Fruit fly (Drosophila melanogaster) whole organism, pupa: ENCODE results near the gene CG4822.

Experiments
- CG10348 ChIP-seq: fragments of 200-800 bp; sonication (Bioruptor generic); IDR thresholded peaks from 2 replicates; pipeline ENCODE4 v1.3.6; 2022; ENCODE audit warnings: missing biosample characterization, missing genetic modification characterization
- CG12605 ChIP-seq: fragments of 200-800 bp; sonication (Bioruptor generic); IDR thresholded peaks from 2 replicates; pipeline ENCODE4 v1.3.6; 2022; ENCODE audit warnings: missing biosample characterization, missing genetic modification characterization
- CG13204 ChIP-seq: fragments of 200-800 bp; sonication (Bioruptor generic); optimal IDR thresholded peaks from 2 replicates; lab custom pipeline; 2018; ENCODE audit warnings: missing biosample characterization, mild to moderate bottlenecking, missing genetic modification characterization, moderate library complexity
- CG14655 ChIP-seq: fragments of 200-800 bp; sonication (Bioruptor generic); optimal IDR thresholded peaks from 3 replicates; lab custom pipeline; 2017; ENCODE audit warnings: mild to moderate bottlenecking, missing biosample characterization, missing genetic modification reagents, missing genetic modification characterization
- CG15710 ChIP-seq: fragments of 200-800 bp; sonication (Bioruptor generic); optimal IDR thresholded peaks from 2 replicates; lab custom pipeline; 2018; ENCODE audit warnings: missing biosample characterization, mild to moderate bottlenecking, missing genetic modification characterization, moderate library complexity
- CG17806 ChIP-seq: fragments of 200-800 bp; sonication (Bioruptor generic); optimal IDR thresholded peaks from 2 replicates; lab custom pipeline; 2018; ENCODE audit warnings: missing biosample characterization, mild to moderate bottlenecking, missing genetic modification characterization, moderate library complexity
- CG32121 ChIP-seq: fragments of 200-800 bp; sonication (Bioruptor generic); IDR thresholded peaks from 2 replicates; pipeline ENCODE4 v1.3.6; 2022; ENCODE audit warnings: missing biosample characterization, missing genetic modification characterization
- CG34367 ChIP-seq: fragments of 200-800 bp; sonication (Bioruptor generic); optimal IDR thresholded peaks from 2 replicates; lab custom pipeline; 2018; ENCODE audit warnings: missing biosample characterization, mild to moderate bottlenecking, missing genetic modification characterization
- CG4496 ChIP-seq: fragments of 200-800 bp; sonication (Bioruptor generic); IDR thresholded peaks from 3 replicates; pipeline ENCODE4 v1.3.6; 2022; ENCODE audit warnings: missing biosample characterization, missing genetic modification characterization
- CG8159 ChIP-seq: fragments of 200-800 bp; sonication (Bioruptor generic); optimal IDR thresholded peaks from 3 replicates; lab custom pipeline; 2018; ENCODE audit warnings: missing biosample characterization, mild to moderate bottlenecking, missing genetic modification characterization, moderate library complexity
- CG8301 ChIP-seq: fragments of 200-800 bp; sonication (Bioruptor generic); optimal IDR thresholded peaks from 2 replicates; lab custom pipeline; 2018; ENCODE audit warnings: missing biosample characterization, mild to moderate bottlenecking, missing genetic modification characterization
- CG9948 ChIP-seq: fragments of 200-800 bp; sonication (Bioruptor generic); optimal IDR thresholded peaks from 2 replicates; lab custom pipeline; 2018; ENCODE audit warnings: missing biosample characterization, mild to moderate bottlenecking, missing genetic modification characterization, moderate library complexity
- D1 ChIP-seq: fragments of 200-800 bp; sonication (Bioruptor generic); optimal IDR thresholded peaks from 2 replicates; lab custom pipeline; 2018; ENCODE audit warnings: missing biosample characterization, mild to moderate bottlenecking, missing genetic modification characterization, moderate library complexity
- EcR ChIP-seq: fragments of 200-800 bp; sonication (Bioruptor generic); optimal IDR thresholded peaks from 3 replicates; lab custom pipeline; 2019; ENCODE audit warnings: missing biosample characterization, missing genetic modification characterization, mild to moderate bottlenecking, moderate library complexity, missing genetic modification reagents
- Ets98B ChIP-seq: fragments of 200-800 bp; sonication (Bioruptor generic); IDR thresholded peaks from 2 replicates; pipeline ENCODE4 v1.3.6; 2022; ENCODE audit warnings: missing biosample characterization, missing genetic modification characterization
- Pif1A ChIP-seq: fragments of 200-800 bp; sonication (Bioruptor generic); optimal IDR thresholded peaks from 3 replicates; lab custom pipeline; 2016; ENCODE audit warnings: missing biosample characterization, missing genetic modification characterization
- Pif1B ChIP-seq: fragments of 200-800 bp; sonication (Bioruptor generic); optimal IDR thresholded peaks from 3 replicates; lab custom pipeline; 2016; ENCODE audit warnings: missing biosample characterization, missing genetic modification characterization
- Snoo ChIP-seq: fragments of 200-800 bp; sonication (Bioruptor generic); optimal IDR thresholded peaks from 3 replicates; lab custom pipeline; 2017; ENCODE audit warnings: missing biosample characterization, mild to moderate bottlenecking, missing genetic modification characterization, inconsistent platforms
- fd96Ca ChIP-seq: fragments of 200-800 bp; sonication (Bioruptor generic); IDR thresholded peaks from 3 replicates; pipeline ENCODE4 v1.3.6; 2022; ENCODE audit warnings: missing biosample characterization, missing genetic modification characterization
- gl ChIP-seq: fragments of 200-800 bp; sonication (Bioruptor generic); optimal IDR thresholded peaks from 2 replicates; lab custom pipeline; 2018; ENCODE audit warnings: missing biosample characterization, mild to moderate bottlenecking, missing genetic modification characterization
- rn ChIP-seq: fragments of 200-800 bp; sonication (Bioruptor generic); IDR thresholded peaks from 2 replicates; pipeline ENCODE4 v1.3.6; 2022; ENCODE audit warnings: missing biosample characterization, missing genetic modification characterization

Gene CG4822

DNA sequence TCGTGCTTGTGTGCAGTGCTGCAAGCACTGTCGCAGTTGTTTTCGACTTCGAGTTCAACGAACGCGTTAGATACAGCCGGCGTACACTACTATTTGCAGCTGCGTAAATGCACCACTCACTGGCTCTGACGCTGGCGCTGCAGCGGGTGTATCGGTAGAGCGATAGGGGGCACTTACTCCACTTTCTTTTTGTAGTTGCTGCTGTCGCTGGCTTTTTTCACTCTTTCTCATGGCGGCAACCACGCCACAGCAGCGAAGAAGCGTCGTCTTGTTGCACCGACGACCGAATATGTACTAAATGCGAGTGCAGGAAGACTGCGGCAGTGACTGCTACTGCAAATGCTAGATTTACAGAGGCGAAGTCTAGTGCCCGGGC is at the start of gene CG4822:
TSS of gene CG4822 (minus strand) at position 299 of the 376 bp plus-strand sequence.
- TF ChIP-seq CG32121 (peak; percentile 42; the same call in 1 of the 2 replicates), Pif1B (no peak), D1 (tag; lab: Kevin White, UChicago) (no peak), CG4496 (peak; percentile 73; the same call in 2 of the 3 replicates), CG12605 (GFP tag; lab: Robert Waterston, UW) (peak; percentile 56), CG9948 (tag; lab: Kevin White, UChicago) (no peak), CG34367 (tag; lab: Kevin White, UChicago) (no peak), Ets98B (peak; percentile 83; the same call in 1 of the 2 replicates), fd96Ca (GFP tag; lab: Robert Waterston, UW) (peak; percentile 71; the same call in 1 of the 3 replicates), rn (no peak), CG13204 (GFP tag; lab: Kevin White, UChicago) (peak; percentile 33), EcR (GFP tag; lab: Kevin White, UChicago) (peak; percentile 87)

DNA sequence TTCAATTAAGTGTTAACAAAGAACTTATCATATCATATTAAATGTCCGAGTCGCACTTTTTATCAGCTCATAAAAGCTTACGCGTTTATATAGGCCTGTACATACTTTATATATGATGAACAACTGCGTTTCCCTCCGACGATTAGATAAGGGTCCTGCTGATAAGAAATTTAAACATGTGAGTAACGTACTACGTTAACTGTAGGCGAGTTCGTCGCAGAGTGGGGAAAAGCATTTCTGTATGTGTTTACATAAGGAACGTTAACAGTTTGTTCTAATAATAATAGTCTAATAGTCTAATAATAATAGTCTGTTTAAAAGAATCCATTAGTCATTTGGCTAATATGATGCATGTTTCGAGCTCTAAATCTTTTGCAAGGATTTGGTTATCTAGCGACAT is 48.8 kb upstream of the CG4822 start:
- TF ChIP-seq CG13204 (GFP tag; lab: Kevin White, UChicago), result no peak
- TF ChIP-seq rn, result no peak
- no peak for TF ChIP-seq Pif1B
- no peak for TF ChIP-seq CG32121
- no peak for TF ChIP-seq D1 (tag; lab: Kevin White, UChicago)
- no peak for TF ChIP-seq Pif1A (GFP tag; lab: Kevin White, UChicago)
- no peak for TF ChIP-seq gl (tag; lab: Kevin White, UChicago)
- TF ChIP-seq CG10348 (GFP tag; lab: Robert Waterston, UW), result no peak
- TF ChIP-seq CG15710 (tag; lab: Kevin White, UChicago), result no peak
- no peak for TF ChIP-seq CG8159 (tag; lab: Kevin White, UChicago)
- no peak for TF ChIP-seq EcR (GFP tag; lab: Kevin White, UChicago)
- no peak for TF ChIP-seq CG14655 (GFP tag; lab: Kevin White, UChicago)
- no peak for TF ChIP-seq CG8301 (tag; lab: Kevin White, UChicago)
- no peak for TF ChIP-seq CG9948 (tag; lab: Kevin White, UChicago)
- no peak for TF ChIP-seq CG4496
- TF ChIP-seq CG17806 (tag; lab: Kevin White, UChicago), result no peak

DNA sequence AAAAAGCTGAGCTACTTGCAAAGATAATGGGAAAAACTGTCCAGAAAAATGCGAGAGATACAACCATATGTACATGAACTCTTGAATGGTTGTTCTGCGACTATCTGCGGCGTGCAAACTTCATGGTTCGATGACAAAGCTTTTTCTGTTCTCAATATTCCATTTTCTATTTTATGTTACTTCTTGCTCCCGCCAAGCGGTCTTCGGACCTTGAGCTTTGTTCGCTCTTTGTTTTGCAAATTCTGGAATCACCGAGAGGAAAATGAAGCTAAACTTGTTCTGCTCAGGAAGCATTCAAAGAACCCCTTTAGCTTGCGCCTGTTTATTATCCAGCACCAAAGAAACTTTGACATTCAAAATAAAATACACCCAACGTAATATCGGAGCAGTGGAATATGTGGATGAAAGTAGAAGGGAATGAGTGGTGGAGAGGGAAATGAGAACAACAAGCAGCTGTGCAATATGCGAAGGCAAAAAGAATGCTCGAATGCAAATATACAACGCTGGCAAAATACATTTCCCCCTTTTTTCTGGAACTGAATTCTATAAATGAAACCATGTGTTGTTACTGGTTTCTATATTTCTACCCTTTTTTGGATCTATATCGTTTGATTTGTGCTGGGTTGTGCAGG is 46.8 kb upstream of the CG4822 start:
- no peak for TF ChIP-seq D1 (tag; lab: Kevin White, UChicago)
- TF ChIP-seq CG12605 (GFP tag; lab: Robert Waterston, UW), result peak; percentile 36; the same call in 1 of the 2 replicates
- no peak for TF ChIP-seq rn
- TF ChIP-seq CG8159 (tag; lab: Kevin White, UChicago), result peak; percentile 6
- no peak for TF ChIP-seq CG32121
- TF ChIP-seq CG4496, result no peak
- peak; percentile 33 for TF ChIP-seq CG8301 (tag; lab: Kevin White, UChicago)
- TF ChIP-seq CG34367 (tag; lab: Kevin White, UChicago), result peak; percentile 5
- TF ChIP-seq CG10348 (GFP tag; lab: Robert Waterston, UW), result no peak
- TF ChIP-seq CG14655 (GFP tag; lab: Kevin White, UChicago), result peak; percentile 42
- TF ChIP-seq CG13204 (GFP tag; lab: Kevin White, UChicago), result peak; percentile 69
- TF ChIP-seq CG15710 (tag; lab: Kevin White, UChicago), result peak; percentile 33
- TF ChIP-seq Snoo, result no peak
- TF ChIP-seq fd96Ca (GFP tag; lab: Robert Waterston, UW), result no peak
- peak; percentile 28 for TF ChIP-seq CG17806 (tag; lab: Kevin White, UChicago)
- TF ChIP-seq gl (tag; lab: Kevin White, UChicago), result peak; percentile 77
- TF ChIP-seq Pif1A (GFP tag; lab: Kevin White, UChicago), result peak; percentile 40
- TF ChIP-seq Ets98B, result no peak
- peak; percentile 61 for TF ChIP-seq EcR (GFP tag; lab: Kevin White, UChicago)
- TF ChIP-seq Pif1B, result no peak
- TF ChIP-seq CG9948 (tag; lab: Kevin White, UChicago), result no peak

DNA sequence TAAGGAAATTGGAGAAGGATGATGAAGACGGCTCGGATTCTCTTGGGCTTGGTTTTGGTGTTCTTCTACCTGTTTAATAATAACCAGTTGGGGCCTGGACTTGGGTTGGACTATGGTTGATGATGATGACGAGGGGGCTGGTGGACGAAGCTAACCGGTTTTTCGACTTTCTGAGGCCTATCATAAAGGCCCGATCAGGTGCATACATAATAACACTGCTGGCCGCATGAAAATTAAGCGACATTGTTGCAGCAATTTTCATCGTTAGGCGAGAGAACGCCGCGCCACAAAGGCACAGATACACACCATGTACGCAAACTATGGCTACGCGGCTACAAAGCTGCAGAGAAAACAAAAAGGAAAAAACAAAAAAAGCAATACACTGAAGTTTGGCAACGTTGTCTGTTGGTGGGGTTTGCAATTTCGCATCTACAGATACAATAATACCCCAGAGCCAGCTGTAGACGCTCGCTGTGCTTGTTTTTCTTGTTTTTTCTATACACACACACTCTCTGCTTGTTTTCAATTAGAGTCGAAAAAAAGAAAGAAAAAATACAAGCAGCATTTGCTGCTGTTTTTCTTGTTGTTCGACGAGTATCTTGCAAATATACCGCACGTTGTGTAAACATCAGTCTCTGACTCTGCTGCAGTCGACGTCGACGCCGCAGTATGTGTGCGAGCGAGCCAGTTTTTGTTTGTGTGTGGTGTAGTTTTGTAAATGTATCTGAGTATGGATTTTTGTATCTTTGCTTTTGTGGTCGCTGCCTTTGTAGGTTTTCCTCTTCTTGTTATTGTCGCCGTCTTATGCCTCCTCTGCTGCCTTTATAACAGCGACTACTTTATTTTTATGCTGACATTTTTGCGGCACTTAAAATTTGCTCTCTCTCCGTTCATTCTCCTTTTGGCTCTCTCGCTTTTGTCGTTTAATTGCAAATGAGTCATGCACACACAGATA is 44.8 kb upstream of the CG4822 start:
- TF ChIP-seq CG13204 (GFP tag; lab: Kevin White, UChicago) (peak; percentile 97), CG8159 (tag; lab: Kevin White, UChicago) (peak; percentile 88), CG8301 (tag; lab: Kevin White, UChicago) (peak; percentile 97), CG14655 (GFP tag; lab: Kevin White, UChicago) (peak; percentile 98), EcR (GFP tag; lab: Kevin White, UChicago) (peak; percentile 82), Snoo (peak; percentile 72), CG9948 (tag; lab: Kevin White, UChicago) (peak; percentile 90), CG34367 (tag; lab: Kevin White, UChicago) (peak; percentile 95), CG15710 (tag; lab: Kevin White, UChicago) (peak; percentile 92), CG32121 (no peak), rn (no peak), Ets98B (no peak), Pif1B (peak; percentile 97), D1 (tag; lab: Kevin White, UChicago) (peak; percentile 80), CG4496 (no peak), fd96Ca (GFP tag; lab: Robert Waterston, UW) (no peak), CG12605 (GFP tag; lab: Robert Waterston, UW) (no peak), CG10348 (GFP tag; lab: Robert Waterston, UW) (no peak), gl (tag; lab: Kevin White, UChicago) (peak; percentile 99), CG17806 (tag; lab: Kevin White, UChicago) (peak; percentile 90), Pif1A (GFP tag; lab: Kevin White, UChicago) (peak; percentile 97)
